Worm (Caenorhabditis elegans) whole organism, young adult: Measurements from ENCODE around the gene K03A11.4.

ENCODE experiments used
- C06A6.2 ChIP-seq: fragments of 200-800 bp; sonication (Bioruptor generic); conservative IDR thresholded peaks from 2 replicates; pipeline ENCODE4 v1.3.6; 2022; ENCODE audit warnings: missing genetic modification characterization, missing compliant biosample characterization
- F22D6.2 ChIP-seq: sonication (generic microtip); optimal IDR thresholded peaks from 2 replicates; lab custom pipeline; 2016; ENCODE audit warnings: mild to moderate bottlenecking, missing genetic modification characterization, missing compliant biosample characterization
- F23B12.7 ChIP-seq: sonication (generic microtip); optimal IDR thresholded peaks from 2 replicates; lab custom pipeline; 2017; ENCODE audit warnings: missing genetic modification characterization, mild to moderate bottlenecking, missing compliant biosample characterization, antibody characterized with exemption, moderate library complexity; ENCODE audit not compliant: insufficient read depth
- F37B4.10 ChIP-seq: fragments of 200-800 bp; sonication (Bioruptor generic); IDR thresholded peaks from 2 replicates; pipeline ENCODE4 v1.3.6; 2022; ENCODE audit warnings: missing genetic modification characterization, missing compliant biosample characterization
- F49E8.2 ChIP-seq: sonication (generic microtip); optimal IDR thresholded peaks from 3 replicates; lab custom pipeline; 2017; ENCODE audit warnings: missing genetic modification characterization, mild to moderate bottlenecking, missing compliant biosample characterization, antibody characterized with exemption, moderate library complexity; ENCODE audit not compliant: insufficient read depth
- K12H6.12 ChIP-seq: fragments of 200-800 bp; sonication (Bioruptor generic); optimal IDR thresholded peaks from 2 replicates; lab custom pipeline; 2018; ENCODE audit warnings: mild to moderate bottlenecking, missing genetic modification characterization, missing compliant biosample characterization
- Y95B8A.8 ChIP-seq: fragments of 200-800 bp; sonication (Bioruptor generic); IDR thresholded peaks from 2 replicates; pipeline ENCODE4 v1.3.6; 2022; ENCODE audit warnings: missing genetic modification reagents, missing genetic modification characterization, missing compliant biosample characterization
- akir-1 ChIP-seq: fragments of 200-800 bp; sonication (Bioruptor generic); optimal IDR thresholded peaks from 2 replicates; lab custom pipeline; 2018; ENCODE audit warnings: mild to moderate bottlenecking, missing genetic modification characterization, moderate library complexity, missing compliant biosample characterization
- ama-1 ChIP-seq, 3 experiments: fragments of 150-350 bp in 1 of 3; sonication (generic microtip) in 2 of 3; optimal IDR thresholded peaks; 2 replicates each; lab custom pipeline; 2014 to 2018; ENCODE audit warnings: missing biosample characterization in 2 of 3, missing genetic modification characterization in 2 of 3, missing genetic modification reagents in 2 of 3
- atf-7 ChIP-seq: sonication (generic microtip); optimal IDR thresholded peaks from 2 replicates; lab custom pipeline; 2017; ENCODE audit warnings: mild to moderate bottlenecking, missing genetic modification characterization, missing compliant biosample characterization
- attf-3 ChIP-seq: fragments of 200-800 bp; sonication (Bioruptor generic); conservative IDR thresholded peaks from 2 replicates; pipeline ENCODE4 v1.3.6; 2022; ENCODE audit warnings: missing genetic modification reagents, missing genetic modification characterization, missing compliant biosample characterization
- attf-5 ChIP-seq: fragments of 200-800 bp; sonication (Bioruptor generic); optimal IDR thresholded peaks from 2 replicates; lab custom pipeline; 2018; ENCODE audit warnings: mild to moderate bottlenecking, missing genetic modification characterization, missing compliant biosample characterization
- bed-2 ChIP-seq: fragments of 200-800 bp; sonication (Bioruptor generic); IDR thresholded peaks from 2 replicates; pipeline ENCODE4 v1.3.6; 2022; ENCODE audit warnings: missing genetic modification reagents, missing genetic modification characterization, missing compliant biosample characterization
- ccch-3 ChIP-seq: fragments of 200-800 bp; sonication (Bioruptor generic); optimal IDR thresholded peaks from 2 replicates; lab custom pipeline; 2018; ENCODE audit warnings: mild to moderate bottlenecking, missing genetic modification characterization, missing compliant biosample characterization
- ceh-100 ChIP-seq: fragments of 200-800 bp; sonication (Bioruptor generic); IDR thresholded peaks from 2 replicates; pipeline ENCODE4 v1.3.6; 2022; ENCODE audit warnings: missing genetic modification reagents, missing genetic modification characterization, missing compliant biosample characterization
- ceh-40 ChIP-seq: fragments of 200-800 bp; sonication (Bioruptor generic); IDR thresholded peaks from 2 replicates; pipeline ENCODE4 v1.3.6; 2022; ENCODE audit warnings: missing genetic modification characterization, missing compliant biosample characterization
- ceh-58 ChIP-seq: fragments of 200-800 bp; sonication (Bioruptor generic); IDR thresholded peaks from 2 replicates; pipeline ENCODE4 v1.3.6; 2022; ENCODE audit warnings: missing genetic modification characterization, missing compliant biosample characterization
- ceh-91 ChIP-seq: fragments of 200-800 bp; sonication (Bioruptor generic); IDR thresholded peaks from 2 replicates; pipeline ENCODE4 v1.3.6; 2022; ENCODE audit warnings: missing genetic modification reagents, missing genetic modification characterization, missing compliant biosample characterization
- dpl-1 ChIP-seq: fragments of 150-350 bp; optimal IDR thresholded peaks from 2 replicates; lab custom pipeline; 2014; ENCODE audit warnings: missing biosample characterization, missing genetic modification reagents, missing genetic modification characterization
- efl-1 ChIP-seq: fragments of 150-350 bp; optimal IDR thresholded peaks from 2 replicates; lab custom pipeline; 2014; ENCODE audit warnings: missing biosample characterization, missing genetic modification reagents, missing genetic modification characterization
- egl-18 ChIP-seq: fragments of 200-800 bp; sonication (Bioruptor generic); IDR thresholded peaks from 2 replicates; pipeline ENCODE4 v1.3.6; 2022; ENCODE audit warnings: missing genetic modification reagents, missing genetic modification characterization, missing compliant biosample characterization
- egl-44 ChIP-seq: fragments of 200-800 bp; sonication (Bioruptor generic); IDR thresholded peaks from 2 replicates; pipeline ENCODE4 v1.3.6; 2022; ENCODE audit warnings: missing genetic modification reagents, missing genetic modification characterization, missing compliant biosample characterization
- him-1 ChIP-seq: sonication (generic microtip); optimal IDR thresholded peaks from 2 replicates; lab custom pipeline; 2016; ENCODE audit warnings: missing genotype, missing genetic modification reagents, missing genetic modification characterization, missing compliant biosample characterization
- hmg-20 ChIP-seq: fragments of 200-800 bp; sonication (Bioruptor generic); IDR thresholded peaks from 2 replicates; pipeline ENCODE4 v1.3.6; 2022; ENCODE audit warnings: missing genetic modification reagents, missing genetic modification characterization, missing compliant biosample characterization
- hsf-1 ChIP-seq: fragments of 200-800 bp; sonication (Bioruptor generic); IDR thresholded peaks from 2 replicates; pipeline ENCODE4 v1.3.6; 2022; ENCODE audit warnings: missing genetic modification reagents, missing genetic modification characterization, missing compliant biosample characterization
- let-526 ChIP-seq: fragments of 200-800 bp; sonication (Bioruptor generic); IDR thresholded peaks from 2 replicates; pipeline ENCODE4 v1.3.6; 2022; ENCODE audit warnings: missing genetic modification reagents, missing genetic modification characterization, missing compliant biosample characterization
- let-607 ChIP-seq, 2 experiments: fragments of 200-800 bp in 1 of 2; sonication (Bioruptor generic) in 1 of 2; sonication (generic microtip) in 1 of 2; optimal IDR thresholded peaks; 2 replicates each; lab custom pipeline; 2016 to 2018; ENCODE audit warnings: mild to moderate bottlenecking in 2 of 2, missing compliant biosample characterization in 2 of 2, missing genetic modification characterization in 2 of 2, moderate library complexity in 2 of 2, missing genotype in 1 of 2
- lin-35 ChIP-seq, 3 experiments: fragments of 150-350 bp in 2 of 3; sonication (generic microtip) in 1 of 3; optimal IDR thresholded peaks; 2 replicates each; lab custom pipeline; 2014 to 2018; ENCODE audit warnings: missing biosample characterization in 3 of 3, missing genetic modification characterization in 3 of 3, missing genetic modification reagents in 3 of 3
- lin-40 ChIP-seq: sonication (generic microtip); optimal IDR thresholded peaks from 2 replicates; lab custom pipeline; 2016; ENCODE audit warnings: missing genetic modification characterization, mild to moderate bottlenecking, missing compliant biosample characterization, missing genotype, missing genetic modification reagents
- lsy-27 ChIP-seq: sonication (generic microtip); optimal IDR thresholded peaks from 2 replicates; lab custom pipeline; 2017; ENCODE audit warnings: missing genetic modification characterization, mild to moderate bottlenecking, missing compliant biosample characterization, antibody characterized with exemption, missing genotype, borderline replicate concordance; ENCODE audit not compliant: insufficient read depth
- madf-3 ChIP-seq: fragments of 200-800 bp; sonication (Bioruptor generic); IDR thresholded peaks from 2 replicates; pipeline ENCODE4 v1.3.6; 2022; ENCODE audit warnings: missing genetic modification reagents, missing genetic modification characterization, missing compliant biosample characterization
- mes-4 ChIP-seq: sonication (generic microtip); optimal IDR thresholded peaks from 2 replicates; lab custom pipeline; 2016; ENCODE audit warnings: missing genotype, missing genetic modification characterization, missing compliant biosample characterization
- mxl-1 ChIP-seq: sonication (generic microtip); optimal IDR thresholded peaks from 2 replicates; lab custom pipeline; 2016; ENCODE audit warnings: missing genetic modification characterization, missing compliant biosample characterization
- nfya-2 ChIP-seq: fragments of 200-800 bp; sonication (Bioruptor generic); IDR thresholded peaks from 2 replicates; pipeline ENCODE4 v1.3.6; 2022; ENCODE audit warnings: missing genetic modification reagents, missing genetic modification characterization, missing compliant biosample characterization
- nhr-120 ChIP-seq: fragments of 200-800 bp; sonication (Bioruptor generic); IDR thresholded peaks from 2 replicates; pipeline ENCODE4 v1.3.6; 2022; ENCODE audit warnings: missing genetic modification characterization, missing compliant biosample characterization
- nhr-179 ChIP-seq: sonication (generic microtip); optimal IDR thresholded peaks from 2 replicates; lab custom pipeline; 2016; ENCODE audit warnings: mild to moderate bottlenecking, missing genetic modification characterization, missing compliant biosample characterization
- nhr-27 ChIP-seq: fragments of 200-800 bp; sonication (Bioruptor generic); optimal IDR thresholded peaks from 2 replicates; lab custom pipeline; 2018; ENCODE audit warnings: mild to moderate bottlenecking, missing genetic modification characterization, moderate library complexity, missing compliant biosample characterization
- pbrm-1 ChIP-seq: fragments of 200-800 bp; sonication (Bioruptor generic); IDR thresholded peaks from 2 replicates; pipeline ENCODE4 v1.3.6; 2022; ENCODE audit warnings: missing genetic modification reagents, missing genetic modification characterization, missing compliant biosample characterization
- pha-4 ChIP-seq: fragments of 150-350 bp; sonication (generic microtip); optimal IDR thresholded peaks from 2 replicates; lab custom pipeline; 2014; ENCODE audit warnings: missing biosample characterization, missing genetic modification reagents, missing genetic modification characterization
- rcor-1 ChIP-seq: fragments of 200-800 bp; sonication (Bioruptor generic); IDR thresholded peaks from 2 replicates; pipeline ENCODE4 v1.3.6; 2022; ENCODE audit warnings: missing genetic modification reagents, missing genetic modification characterization, missing compliant biosample characterization
- rec-8 ChIP-seq, 2 experiments: sonication (generic microtip); optimal IDR thresholded peaks; 2 replicates each; lab custom pipeline; 2016; ENCODE audit warnings: mild to moderate bottlenecking in 2 of 2, missing genetic modification characterization in 2 of 2, missing genetic modification reagents in 2 of 2, missing genotype in 2 of 2, missing biosample characterization in 1 of 2, missing compliant biosample characterization in 1 of 2, moderate library complexity in 1 of 2
- snpc-3.4 ChIP-seq: sonication (generic microtip); optimal IDR thresholded peaks from 2 replicates; lab custom pipeline; 2017; ENCODE audit warnings: missing genetic modification characterization, mild to moderate bottlenecking, missing compliant biosample characterization, antibody characterized with exemption, moderate library complexity, missing genotype, missing genetic modification reagents
- somi-1 ChIP-seq: fragments of 200-800 bp; sonication (Bioruptor generic); optimal IDR thresholded peaks from 2 replicates; lab custom pipeline; 2018; ENCODE audit warnings: mild to moderate bottlenecking, missing genetic modification characterization, missing compliant biosample characterization
- sptf-2 ChIP-seq: fragments of 200-800 bp; sonication (Bioruptor generic); optimal IDR thresholded peaks from 2 replicates; lab custom pipeline; 2018; ENCODE audit warnings: mild to moderate bottlenecking, missing genetic modification characterization, missing compliant biosample characterization
- xnd-1 ChIP-seq: sonication (generic microtip); optimal IDR thresholded peaks from 2 replicates; lab custom pipeline; 2016; ENCODE audit warnings: missing genotype, missing genetic modification reagents, missing genetic modification characterization, missing compliant biosample characterization
- ztf-25 ChIP-seq: fragments of 200-800 bp; sonication (Bioruptor generic); IDR thresholded peaks from 2 replicates; pipeline ENCODE4 v1.3.6; 2022; ENCODE audit warnings: missing genetic modification reagents, missing genetic modification characterization, missing compliant biosample characterization

Gene K03A11.4

DNA sequence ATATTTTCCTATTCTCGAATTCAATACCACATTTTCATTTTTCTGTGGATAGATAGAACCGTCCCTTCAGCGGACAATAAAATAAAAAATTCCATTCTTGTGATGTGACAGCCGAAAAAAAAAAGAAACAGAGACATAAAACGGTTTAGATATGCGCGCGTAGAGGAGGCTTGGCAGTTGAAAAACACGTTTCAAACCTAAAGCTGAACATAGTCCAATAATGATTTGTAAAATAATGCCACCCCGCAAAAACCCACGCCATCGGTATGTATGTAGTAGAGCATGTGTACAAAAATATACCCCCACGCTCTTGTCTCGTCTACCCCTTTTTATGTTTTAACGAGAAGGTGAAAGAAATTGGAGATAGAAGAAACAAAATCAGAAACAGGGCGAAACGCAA is 30.7 kb downstream of the K03A11.4 start (continued):
- TF ChIP-seq rcor-1, result no peak
- no peak for TF ChIP-seq nhr-27 (tag; lab: Kevin White, UChicago)
- TF ChIP-seq pha-4, result no peak
- TF ChIP-seq lin-40 (tag; lab: Kevin White, UChicago), result peak; percentile 37
- TF ChIP-seq ceh-100 (GFP tag; lab: Robert Waterston, UW), result no peak
- no peak for TF ChIP-seq hsf-1
- TF ChIP-seq ama-1 (optimal IDR thresholded peaks at IDR 0.05; lab: Kevin White, UChicago), result peak; percentile 76
- TF ChIP-seq ama-1 (GFP tag; optimal IDR thresholded peaks at IDR 0.05; lab: Kevin White, UChicago), result no peak
- TF ChIP-seq nfya-2 (GFP tag; lab: Robert Waterston, UW), result no peak
- no peak for TF ChIP-seq ztf-25 (GFP tag; lab: Robert Waterston, UW)
- no peak for TF ChIP-seq Y95B8A.8 (GFP tag; lab: Robert Waterston, UW)
- no peak for TF ChIP-seq F37B4.10 (GFP tag; lab: Robert Waterston, UW)
- no peak for TF ChIP-seq snpc-3.4
- TF ChIP-seq him-1 (tag; lab: Kevin White, UChicago), result no peak
- no peak for TF ChIP-seq ceh-91 (GFP tag; lab: Robert Waterston, UW)
- peak; percentile 2 for TF ChIP-seq mxl-1 (tag; lab: Kevin White, UChicago)
- TF ChIP-seq bed-2 (GFP tag; lab: Robert Waterston, UW), result no peak
- no peak for TF ChIP-seq egl-18 (GFP tag; lab: Robert Waterston, UW)
- TF ChIP-seq mes-4, result no peak
- no peak for TF ChIP-seq sptf-2 (GFP tag; lab: Kevin White, UChicago)
- peak; percentile 47; the same call in 1 of the 2 replicates for TF ChIP-seq egl-44
- TF ChIP-seq attf-3 (GFP tag; lab: Robert Waterston, UW), result no peak
- TF ChIP-seq C06A6.2 (GFP tag; lab: Robert Waterston, UW), result no peak
- no peak for TF ChIP-seq hmg-20
- TF ChIP-seq F49E8.2 (tag; lab: Kevin White, UChicago), result no peak
- no peak for TF ChIP-seq somi-1
- TF ChIP-seq K12H6.12, result no peak
- no peak for TF ChIP-seq xnd-1 (tag; lab: Kevin White, UChicago)
- TF ChIP-seq ccch-3 (GFP tag; lab: Kevin White, UChicago), result no peak
- no peak for TF ChIP-seq akir-1 (GFP tag; lab: Kevin White, UChicago)
- TF ChIP-seq atf-7 (tag; lab: Kevin White, UChicago), result no peak
- no peak for TF ChIP-seq F22D6.2
- no peak for TF ChIP-seq ceh-40 (GFP tag; lab: Robert Waterston, UW)
- TF ChIP-seq rec-8 (tag; optimal IDR thresholded peaks at IDR 0.05; lab: Kevin White, UChicago), result no peak
- no peak for TF ChIP-seq let-526 (GFP tag; lab: Robert Waterston, UW)
- no peak for TF ChIP-seq lsy-27 (tag; lab: Kevin White, UChicago)
- peak in 1 of 3 experiments; percentile 14 for TF ChIP-seq lin-35 (GFP tag; optimal IDR thresholded peaks at IDR 0.05; lab: Kevin White, UChicago)
- TF ChIP-seq ceh-58, result no peak
- TF ChIP-seq let-607 (tag; optimal IDR thresholded peaks at IDR 0.05; lab: Kevin White, UChicago), result no peak
- 0 out of 2 replicates have a peak, but pooled peaks have one; percentile 41 for TF ChIP-seq pbrm-1 (GFP tag; lab: Robert Waterston, UW)
- no peak for TF ChIP-seq efl-1 (GFP tag; lab: Kevin White, UChicago)
- TF ChIP-seq nhr-120 (GFP tag; lab: Robert Waterston, UW), result no peak
- no peak for TF ChIP-seq nhr-179 (tag; lab: Kevin White, UChicago)
- TF ChIP-seq dpl-1 (GFP tag; lab: Kevin White, UChicago), result no peak
- no peak for TF ChIP-seq attf-5 (GFP tag; lab: Kevin White, UChicago)
- TF ChIP-seq madf-3, result no peak
- no peak for TF ChIP-seq F23B12.7 (tag; lab: Kevin White, UChicago)
